Worm (Caenorhabditis elegans): ENCODE data around the gene tsp-11.

DNA sequence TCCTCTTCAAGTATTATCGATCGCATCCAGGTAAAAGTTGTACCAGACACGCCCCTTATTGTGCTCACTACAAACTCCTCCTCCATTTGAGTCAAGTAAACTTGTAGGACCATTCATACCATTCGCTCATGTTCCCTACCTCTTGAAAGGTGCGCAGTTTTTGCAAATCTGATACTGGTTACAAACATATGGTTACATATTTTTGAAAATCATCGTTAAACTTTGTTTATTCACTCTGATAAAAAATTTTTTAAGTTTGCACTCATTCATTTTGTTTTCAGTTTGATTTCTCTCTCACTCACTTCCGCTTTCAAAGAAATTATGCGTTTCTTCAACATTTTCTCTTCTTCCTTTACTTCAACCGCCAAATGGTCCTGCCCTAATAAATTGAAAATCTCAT is 8.3 kb downstream of the tsp-11 start, which contains the start of gene B0563.1:
- TF ChIP-seq pha-4 (tag; optimal IDR thresholded peaks at IDR 0.05) (no peak), pax-1 (tag; optimal IDR thresholded peaks at IDR 0.05) (no peak), dve-1 (tag; optimal IDR thresholded peaks at IDR 0.05) (no peak), nhr-11 (tag; optimal IDR thresholded peaks at IDR 0.05) (no peak), tbx-2 (tag; optimal IDR thresholded peaks at IDR 0.05) (no peak)
